Comparison of ENCODE assay signal across 1 worm cellular context in genomic region chrX:2116304-2116867, ce11.
TF ChIP-seq lines count a peak whose summit lies in the region.

No protein-coding gene starts in this region.

TF ChIP-seq in whole organism, L1 larva, 84 proteins besides CTCF, POLR2A, EP300 and RAD21 (continued from another document):
- TF ChIP-seq zip-4 (GFP tag; optimal IDR thresholded peaks at IDR 0.05; lab: Kevin White, UChicago), result no peak
- no peak for TF ChIP-seq ets-5 (GFP tag; IDR thresholded peaks at IDR 0.05; lab: Robert Waterston, UW)
- TF ChIP-seq nhr-85 (tag; lab: Kevin White, UChicago), result peak; percentile 77
- TF ChIP-seq nhr-20 (tag; optimal IDR thresholded peaks at IDR 0.05; lab: Kevin White, UChicago), result peak; percentile 4
- TF ChIP-seq C16A3.4 (tag; optimal IDR thresholded peaks at IDR 0.05; lab: Kevin White, UChicago), result no peak
